Worm (Caenorhabditis elegans) whole organism, L4 larva: ENCODE measurements around the gene kin-18.

Experiments used
- ama-1 ChIP-seq: fragments of 150-350 bp; optimal IDR thresholded peaks from 2 replicates; lab custom pipeline; 2014; ENCODE audit warnings: inconsistent platforms, mixed read lengths
- attf-4 ChIP-seq: sonication (generic microtip); optimal IDR thresholded peaks from 3 replicates; lab custom pipeline; 2017; ENCODE audit warnings: missing biosample characterization, missing genetic modification characterization
- cey-2 ChIP-seq: sonication (generic microtip); optimal IDR thresholded peaks from 3 replicates; lab custom pipeline; 2017; ENCODE audit warnings: missing genetic modification characterization, mild to moderate bottlenecking, missing compliant biosample characterization, antibody characterized with exemption, borderline replicate concordance; ENCODE audit not compliant: insufficient read depth
- daf-16 ChIP-seq, 3 experiments: sonication (generic microtip); optimal IDR thresholded peaks; 2 replicates each; lab custom pipeline; 2016 to 2017; ENCODE audit warnings: missing genetic modification characterization in 3 of 3, missing genetic modification reagents in 3 of 3, mild to moderate bottlenecking in 2 of 3, missing compliant biosample characterization in 2 of 3, missing biosample characterization in 1 of 3, moderate library complexity in 1 of 3
- fkh-10 ChIP-seq: fragments of 150-350 bp; optimal IDR thresholded peaks from 2 replicates; lab custom pipeline; 2014; ENCODE audit warnings: missing biosample characterization, missing genetic modification reagents, missing genetic modification characterization
- hlh-11 ChIP-seq: fragments of 200-800 bp; sonication (Bioruptor generic); optimal IDR thresholded peaks from 2 replicates; lab custom pipeline; 2018; ENCODE audit warnings: mild to moderate bottlenecking, missing genetic modification characterization, missing compliant biosample characterization
- hlh-30 ChIP-seq: sonication (generic microtip); optimal IDR thresholded peaks from 2 replicates; lab custom pipeline; 2017; ENCODE audit warnings: antibody characterized with exemption, mild to moderate bottlenecking, missing genetic modification characterization, missing compliant biosample characterization; ENCODE audit not compliant: insufficient read depth
- jun-1 ChIP-seq: fragments of 150-350 bp; optimal IDR thresholded peaks from 2 replicates; lab custom pipeline; 2014; ENCODE audit warnings: missing biosample characterization, missing genetic modification reagents, missing genetic modification characterization
- nhr-11 ChIP-seq: fragments of 150-350 bp; optimal IDR thresholded peaks from 2 replicates; lab custom pipeline; 2014; ENCODE audit warnings: missing biosample characterization, missing genetic modification characterization
- nhr-25 ChIP-seq: sonication (generic microtip); optimal IDR thresholded peaks from 2 replicates; lab custom pipeline; 2017; ENCODE audit warnings: missing genetic modification characterization, mild to moderate bottlenecking, missing compliant biosample characterization, antibody characterized with exemption, moderate library complexity, borderline replicate concordance; ENCODE audit not compliant: insufficient read depth
- nhr-6 ChIP-seq: fragments of 150-350 bp; optimal IDR thresholded peaks from 2 replicates; lab custom pipeline; 2014; ENCODE audit warnings: missing biosample characterization, missing genetic modification characterization
- ztf-11 ChIP-seq: fragments of 150-350 bp; optimal IDR thresholded peaks from 2 replicates; lab custom pipeline; 2014; ENCODE audit warnings: missing biosample characterization, missing genetic modification characterization

- TF ChIP-seq cey-2 (tag; lab: Kevin White, UChicago), result no peak
- TF ChIP-seq nhr-6 (tag; lab: Kevin White, UChicago), result no peak
- no peak for TF ChIP-seq nhr-11 (tag; lab: Kevin White, UChicago)
- TF ChIP-seq ama-1, result no peak
- no peak for TF ChIP-seq hlh-11 (tag; lab: Kevin White, UChicago)
- no peak for TF ChIP-seq nhr-25
- TF ChIP-seq fkh-10 (GFP tag; lab: Kevin White, UChicago), result no peak
- no peak for TF ChIP-seq jun-1 (tag; lab: Kevin White, UChicago)
- no peak for TF ChIP-seq ztf-11 (tag; lab: Kevin White, UChicago)
- no peak for TF ChIP-seq hlh-30
- TF ChIP-seq daf-16 (GFP tag; optimal IDR thresholded peaks at IDR 0.05; lab: Kevin White, UChicago), result no peak
- no peak for TF ChIP-seq daf-16 (tag; optimal IDR thresholded peaks at IDR 0.05; lab: Kevin White, UChicago)
- no peak for TF ChIP-seq attf-4 (tag; lab: Kevin White, UChicago)
Observed at ce11 chrIII:6140818-6141217, 22.4 kb downstream of the kin-18 start.
